Fruit fly (Drosophila melanogaster) whole organism: ENCODE results near the gene CG11342.

Source experiments
- CG8478 ChIP-seq: fragments of >200 bp; optimal IDR thresholded peaks from 2 replicates; lab custom pipeline; 2018; ENCODE audit warnings: inconsistent platforms
- Dll ChIP-seq: fragments of >200 bp; optimal IDR thresholded peaks from 2 replicates; lab custom pipeline; 2017
- EcR ChIP-seq, 2 experiments: fragments of >200 bp; optimal IDR thresholded peaks; 2 replicates each; lab custom pipeline; 2017; ENCODE audit warnings: missing biosample characterization in 2 of 2, missing genetic modification characterization in 2 of 2, missing genetic modification reagents in 2 of 2
- pan ChIP-seq: fragments of >200 bp; optimal IDR thresholded peaks from 2 replicates; lab custom pipeline; 2017
- psq ChIP-seq: fragments of >200 bp; optimal IDR thresholded peaks from 2 replicates; lab custom pipeline; 2017
- usp ChIP-seq: fragments of >200 bp; optimal IDR thresholded peaks from 2 replicates; lab custom pipeline; 2017; ENCODE audit warnings: missing biosample characterization, missing genetic modification characterization, mixed read lengths

Gene CG11342

DNA sequence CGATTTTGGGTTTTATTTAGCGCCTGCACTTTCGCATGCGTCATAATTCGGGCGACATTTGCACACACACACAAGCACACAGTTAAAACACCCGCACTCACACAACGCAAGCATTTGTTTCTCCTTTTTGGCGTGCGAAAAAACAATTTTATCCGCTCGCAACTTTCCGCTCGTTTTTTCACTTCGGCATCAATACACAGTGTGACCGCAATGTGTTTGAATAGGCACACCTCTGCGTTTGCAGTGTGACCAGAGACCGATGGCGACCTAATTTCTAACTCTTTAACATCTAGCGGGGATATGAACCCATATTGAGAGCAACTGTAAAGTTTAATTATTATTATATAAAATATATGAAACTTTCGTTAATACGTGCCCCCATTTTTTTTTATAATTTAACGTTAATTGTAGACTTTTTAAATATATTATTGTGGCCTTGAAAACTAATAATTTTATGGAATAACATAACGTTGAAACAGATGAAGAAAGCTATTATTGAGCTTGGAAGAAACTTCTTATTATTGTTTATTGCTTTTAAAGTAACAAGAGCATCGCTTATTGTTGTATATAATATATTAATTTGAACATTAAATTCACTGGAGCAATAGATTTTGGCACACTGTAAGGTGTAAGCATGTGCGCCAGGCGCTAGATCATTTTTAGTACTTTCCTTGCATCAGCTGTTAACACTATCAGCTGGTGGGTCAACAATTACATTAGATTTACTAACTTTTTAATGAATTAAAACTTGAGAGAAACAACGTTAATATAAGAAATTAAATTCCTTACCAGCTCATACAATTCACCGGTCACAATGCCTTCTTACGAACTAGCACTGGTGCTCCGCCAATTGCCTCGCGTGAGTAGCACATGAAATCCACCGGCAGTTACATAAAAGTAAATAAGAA, 3.1 kb downstream of the CG11342 start, which contains the start of the genes Cip4 and mRpS6:
Gene Cip4, minus strand, starts transcription at position 216 of the 908 bp plus-strand sequence.
Gene mRpS6, plus strand, starts transcription at position 664 of the 908 bp plus-strand sequence.
- TF ChIP-seq CG8478 (no peak), Dll (lab: Kevin White, UChicago) (no peak)

DNA sequence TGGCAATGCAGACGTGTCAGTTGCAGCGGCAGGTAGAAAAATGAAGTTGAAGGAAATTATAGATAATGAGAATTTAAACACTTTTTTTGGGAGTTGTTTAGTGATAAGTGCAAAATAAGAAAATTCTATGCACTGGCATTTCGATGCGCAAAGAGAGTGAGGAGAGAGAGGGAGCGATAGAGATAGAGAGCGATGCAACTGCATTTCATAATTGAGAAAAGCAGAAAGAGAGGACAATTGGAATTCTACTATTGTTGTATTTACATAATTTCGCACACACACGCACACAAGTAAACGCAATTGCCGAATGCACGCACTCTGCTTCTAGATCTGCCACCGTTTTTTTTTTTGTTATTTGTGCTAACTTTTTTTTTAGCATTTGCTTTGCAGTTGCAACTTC, 3.8 kb downstream of the CG11342 start:
- TF ChIP-seq pan (lab: Kevin White, UChicago) (no peak), CG8478 (no peak)

DNA sequence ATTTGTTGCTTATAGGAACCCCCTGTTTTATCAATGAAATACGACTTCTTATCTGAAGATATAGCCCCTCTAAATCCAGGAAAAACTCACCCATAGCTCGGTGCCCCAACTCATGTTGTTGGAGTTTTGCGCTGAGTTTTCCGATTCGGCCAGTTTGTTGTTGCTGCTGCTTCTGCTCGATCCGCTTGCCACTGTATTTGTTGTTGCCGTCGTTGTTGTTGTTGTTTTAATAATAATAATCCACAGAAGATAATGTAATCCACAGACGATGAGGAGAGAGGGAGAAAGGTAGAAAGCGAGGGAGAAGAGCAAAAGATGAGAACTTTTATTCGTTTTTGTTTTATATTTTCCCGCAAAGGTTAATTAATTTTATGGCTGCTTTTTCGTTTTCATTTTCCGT, 4.3 kb downstream of the CG11342 start:
- TF ChIP-seq EcR (GFP tag; optimal IDR thresholded peaks at IDR 0.05; lab: Kevin White, UChicago) (no peak), pan (lab: Kevin White, UChicago) (no peak), Dll (lab: Kevin White, UChicago) (no peak), CG8478 (no peak), usp (GFP tag; lab: Kevin White, UChicago) (no peak), psq (lab: Kevin White, UChicago) (no peak)

DNA sequence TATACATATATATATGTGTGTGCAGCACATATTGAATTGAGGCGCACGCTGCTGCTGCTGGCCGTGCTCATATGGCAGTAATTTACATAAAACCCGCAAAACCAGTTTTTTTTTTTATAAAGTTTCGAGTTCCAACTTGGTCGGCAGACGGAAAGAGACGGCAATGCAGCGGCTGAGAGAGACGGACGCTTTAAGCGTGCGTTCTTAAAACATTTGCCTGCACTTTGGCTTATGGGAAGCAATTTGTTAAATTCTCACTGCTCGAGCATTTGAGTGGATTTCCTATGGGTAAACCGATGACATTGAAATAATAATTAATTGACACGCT, 6.9 kb downstream of the CG11342 start:
- TF ChIP-seq psq (lab: Kevin White, UChicago) (no peak), usp (GFP tag; lab: Kevin White, UChicago) (no peak), pan (lab: Kevin White, UChicago) (no peak), CG8478 (no peak), EcR (GFP tag; optimal IDR thresholded peaks at IDR 0.05; lab: Kevin White, UChicago) (no peak)

DNA sequence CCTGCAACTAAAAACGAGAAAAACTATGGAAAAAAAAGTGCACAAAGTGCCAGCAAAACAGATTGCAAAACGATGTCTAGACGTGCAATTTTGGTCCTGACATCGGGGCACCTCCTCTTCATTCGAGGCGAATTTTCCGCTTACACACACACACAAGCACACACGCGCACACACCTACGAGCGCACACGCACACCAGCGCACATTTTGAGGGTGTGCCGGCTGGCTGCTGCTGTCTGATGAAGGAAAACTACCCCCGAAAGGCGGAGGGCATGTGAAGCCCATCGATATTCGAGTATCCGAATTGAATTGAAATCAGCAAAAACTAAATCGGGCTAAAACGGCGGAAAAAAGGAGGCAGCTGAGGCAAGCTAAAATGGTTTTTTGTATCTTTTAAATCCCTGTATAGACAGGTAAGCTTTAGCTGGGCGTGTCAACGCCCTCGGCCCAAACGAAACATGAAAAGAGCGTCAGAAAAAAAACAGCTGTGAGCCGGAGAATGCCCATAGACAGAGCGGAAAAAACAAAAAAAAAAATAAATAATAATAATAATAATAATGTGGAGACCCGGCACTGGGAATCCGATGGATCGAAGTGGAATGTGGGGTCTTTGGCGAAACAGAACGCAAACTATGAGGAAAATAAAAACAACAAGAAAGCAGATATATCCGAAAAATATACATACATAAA, 7.4 kb downstream of the CG11342 start:
- TF ChIP-seq CG8478 (no peak), EcR (GFP tag; optimal IDR thresholded peaks at IDR 0.05; lab: Kevin White, UChicago) (no peak), Dll (lab: Kevin White, UChicago) (no peak), psq (lab: Kevin White, UChicago) (no peak), usp (GFP tag; lab: Kevin White, UChicago) (no peak), pan (lab: Kevin White, UChicago) (no peak)

DNA sequence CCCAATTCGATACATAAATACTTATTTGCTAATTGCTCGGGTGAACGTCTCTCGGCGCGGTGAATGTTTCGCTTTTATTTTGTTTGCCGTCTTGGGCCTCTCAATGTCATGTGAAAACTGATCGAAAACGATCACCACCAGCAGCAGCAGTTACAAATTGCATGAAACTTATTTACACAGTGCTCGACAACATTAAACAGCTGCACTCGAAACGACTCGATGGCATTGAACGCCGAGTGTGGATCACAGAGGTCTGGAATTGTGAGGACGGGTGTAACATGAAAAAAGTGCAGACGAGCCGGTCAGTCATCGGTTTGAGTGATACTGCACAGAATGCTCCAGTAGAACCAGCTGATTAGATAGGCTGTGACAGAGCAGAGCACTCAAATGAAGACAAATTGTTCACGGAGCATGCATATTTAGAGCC, 9.5 kb downstream of the CG11342 start:
- TF ChIP-seq Dll (lab: Kevin White, UChicago) (no peak), usp (GFP tag; lab: Kevin White, UChicago) (no peak), pan (lab: Kevin White, UChicago) (no peak), psq (lab: Kevin White, UChicago) (no peak), EcR (GFP tag; optimal IDR thresholded peaks at IDR 0.05; lab: Kevin White, UChicago) (no peak), CG8478 (no peak)

DNA sequence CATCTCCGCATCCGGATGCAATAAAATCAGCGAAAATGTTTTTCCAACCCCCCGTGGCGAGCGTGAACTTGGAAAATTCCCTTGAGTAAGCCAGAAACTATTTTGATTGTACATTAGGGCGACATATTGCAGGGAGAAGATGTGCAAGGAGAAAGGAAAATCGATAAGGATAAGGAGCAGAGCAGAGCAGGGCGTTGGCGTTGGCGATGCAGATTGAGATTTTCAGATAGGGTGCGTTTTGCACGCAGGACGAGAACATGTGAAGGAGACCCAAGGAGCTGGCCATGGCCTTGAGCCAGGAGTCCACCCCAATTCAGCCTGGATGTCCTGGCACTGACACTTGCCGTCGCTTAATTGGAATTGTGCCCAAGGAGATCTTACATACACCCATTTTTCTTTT, 10.3 kb downstream of the CG11342 start:
- TF ChIP-seq pan (lab: Kevin White, UChicago) (no peak), Dll (lab: Kevin White, UChicago) (no peak), usp (GFP tag; lab: Kevin White, UChicago) (no peak), EcR (GFP tag; optimal IDR thresholded peaks at IDR 0.05; lab: Kevin White, UChicago) (no peak), psq (lab: Kevin White, UChicago) (no peak), CG8478 (no peak)

DNA sequence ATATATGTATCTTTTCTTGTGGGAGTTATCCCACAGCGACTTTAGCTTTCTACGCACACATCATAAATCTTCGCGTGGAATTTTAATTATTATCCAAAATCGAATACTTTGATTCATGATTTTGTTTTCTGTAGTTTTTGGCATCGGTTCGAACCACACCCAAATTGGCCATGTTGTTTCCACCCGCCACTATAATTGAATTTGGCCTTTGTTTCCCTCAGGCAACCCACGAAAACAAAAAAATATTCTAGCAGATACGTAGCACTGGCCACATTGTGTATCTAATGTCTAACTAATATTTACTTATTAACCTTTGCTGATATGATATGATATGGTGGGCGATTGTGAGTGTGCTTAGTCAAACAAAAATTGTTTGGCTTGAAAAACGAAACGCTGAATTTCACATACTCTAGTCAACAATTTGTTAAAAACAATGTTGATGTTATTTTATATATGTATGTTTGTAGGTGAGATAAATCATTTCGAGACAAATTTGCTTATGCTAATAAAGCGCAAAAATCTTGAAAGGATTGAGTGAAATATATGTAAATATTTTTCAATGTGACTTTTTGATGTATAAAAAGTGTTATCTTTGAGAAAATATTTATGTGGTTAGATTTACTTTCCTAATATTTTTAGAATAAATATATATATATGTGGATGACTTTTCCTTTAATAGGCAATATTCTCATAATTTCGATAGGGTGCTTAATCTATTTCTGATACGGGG, 12.2 kb downstream of the CG11342 start:
- TF ChIP-seq CG8478 (no peak), EcR (GFP tag; optimal IDR thresholded peaks at IDR 0.05; lab: Kevin White, UChicago) (no peak), Dll (lab: Kevin White, UChicago) (no peak), psq (lab: Kevin White, UChicago) (no peak), pan (lab: Kevin White, UChicago) (no peak), usp (GFP tag; lab: Kevin White, UChicago) (no peak)

DNA sequence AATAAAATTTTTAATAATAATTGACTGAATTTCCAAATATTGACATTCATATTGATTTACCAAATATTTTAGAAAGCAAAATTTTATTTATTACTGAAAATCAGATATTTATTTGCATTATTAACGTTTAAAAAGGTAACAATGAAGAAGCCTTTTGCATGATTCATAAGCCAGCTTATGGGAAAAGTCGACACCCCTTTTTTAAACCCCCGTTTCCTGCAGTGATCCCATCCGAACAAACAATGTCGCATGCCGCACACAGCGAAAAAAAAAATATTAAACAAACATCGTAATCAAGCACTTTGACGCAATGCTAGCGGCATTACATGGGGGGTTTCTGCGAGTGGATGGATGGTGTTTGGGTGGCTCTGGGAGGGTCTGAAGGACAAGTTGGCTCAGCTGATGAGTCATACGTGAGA, 13.6 kb downstream of the CG11342 start:
- no peak for TF ChIP-seq CG8478
- TF ChIP-seq pan (lab: Kevin White, UChicago) = no peak
- TF ChIP-seq EcR (GFP tag; optimal IDR thresholded peaks at IDR 0.05; lab: Kevin White, UChicago) = no peak
- TF ChIP-seq Dll (lab: Kevin White, UChicago) = no peak
- TF ChIP-seq psq (lab: Kevin White, UChicago) = no peak
- TF ChIP-seq usp (GFP tag; lab: Kevin White, UChicago) = no peak

DNA sequence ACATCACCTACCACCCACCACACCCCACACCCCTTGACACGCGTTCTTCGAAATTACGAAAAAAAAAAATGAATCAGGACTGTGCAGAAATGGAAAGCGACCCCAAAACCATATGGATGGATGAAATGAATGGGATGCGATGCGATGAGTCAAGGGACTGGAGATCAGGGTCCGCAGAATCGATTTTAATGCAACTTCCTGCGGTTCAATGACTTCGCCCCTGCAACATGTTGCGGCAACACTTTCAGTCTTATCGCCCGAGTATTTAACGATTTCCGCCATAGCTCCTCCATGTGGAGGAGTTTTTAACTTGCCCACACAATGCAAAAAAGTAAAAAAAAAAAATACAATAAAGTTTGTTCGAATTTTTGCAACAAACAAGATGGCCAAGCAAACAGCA, 14.6 kb downstream of the CG11342 start:
- TF ChIP-seq EcR (GFP tag; optimal IDR thresholded peaks at IDR 0.05; lab: Kevin White, UChicago) (no peak), psq (lab: Kevin White, UChicago) (no peak), usp (GFP tag; lab: Kevin White, UChicago) (no peak), CG8478 (no peak), pan (lab: Kevin White, UChicago) (no peak), Dll (lab: Kevin White, UChicago) (no peak)

DNA sequence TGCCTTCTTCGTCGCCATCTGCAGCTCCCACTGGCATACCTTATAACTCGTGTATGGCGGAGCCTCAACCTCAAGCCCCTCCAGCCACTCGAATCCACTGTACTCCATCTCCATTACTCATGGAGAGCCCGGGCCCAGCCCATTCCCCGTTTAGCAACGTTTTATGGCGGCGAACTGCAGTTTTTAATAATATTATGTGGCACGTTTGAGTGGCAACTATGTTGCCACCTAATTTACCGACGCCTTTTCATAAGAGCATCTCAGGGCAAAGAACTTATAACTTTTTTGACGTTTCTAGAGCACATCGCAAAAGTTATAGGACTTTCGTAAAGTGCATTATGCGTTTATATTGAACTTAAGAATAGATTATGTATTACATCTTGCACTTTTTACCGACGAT, 15.2 kb downstream of the CG11342 start:
- TF ChIP-seq CG8478 = no peak
- no peak for TF ChIP-seq Dll (lab: Kevin White, UChicago)
- no peak for TF ChIP-seq EcR (GFP tag; optimal IDR thresholded peaks at IDR 0.05; lab: Kevin White, UChicago)
- no peak for TF ChIP-seq pan (lab: Kevin White, UChicago)
- no peak for TF ChIP-seq usp (GFP tag; lab: Kevin White, UChicago)
- no peak for TF ChIP-seq psq (lab: Kevin White, UChicago)
